Worm (Caenorhabditis elegans) whole organism, midembryonic: ENCODE results near the gene F25D1.3.

Experiments
- cog-1 ChIP-seq: sonication (generic microtip); optimal IDR thresholded peaks from 2 replicates; lab custom pipeline; 2016; ENCODE audit warnings: missing genetic modification characterization, missing compliant biosample characterization
- flt-1 ChIP-seq: fragments of 200-800 bp; sonication (Bioruptor generic); IDR thresholded peaks from 2 replicates; pipeline ENCODE4 v1.3.6; 2022; ENCODE audit warnings: missing genetic modification characterization, missing compliant biosample characterization
- med-1 ChIP-seq: sonication (generic microtip); optimal IDR thresholded peaks from 2 replicates; lab custom pipeline; 2017; ENCODE audit warnings: missing genetic modification characterization, mild to moderate bottlenecking, missing compliant biosample characterization, antibody characterized with exemption, missing genetic modification reagents; ENCODE audit not compliant: insufficient read depth
- ref-1 ChIP-seq: fragments of 200-800 bp; sonication (Bioruptor generic); conservative IDR thresholded peaks from 2 replicates; pipeline ENCODE4 v1.3.6; 2022; ENCODE audit warnings: missing genetic modification reagents, missing genetic modification characterization, missing compliant biosample characterization
- ztf-23 ChIP-seq: fragments of 200-800 bp; sonication (Bioruptor generic); IDR thresholded peaks from 2 replicates; pipeline ENCODE4 v1.3.6; 2022; ENCODE audit warnings: missing genetic modification reagents, missing genetic modification characterization, missing compliant biosample characterization

DNA sequence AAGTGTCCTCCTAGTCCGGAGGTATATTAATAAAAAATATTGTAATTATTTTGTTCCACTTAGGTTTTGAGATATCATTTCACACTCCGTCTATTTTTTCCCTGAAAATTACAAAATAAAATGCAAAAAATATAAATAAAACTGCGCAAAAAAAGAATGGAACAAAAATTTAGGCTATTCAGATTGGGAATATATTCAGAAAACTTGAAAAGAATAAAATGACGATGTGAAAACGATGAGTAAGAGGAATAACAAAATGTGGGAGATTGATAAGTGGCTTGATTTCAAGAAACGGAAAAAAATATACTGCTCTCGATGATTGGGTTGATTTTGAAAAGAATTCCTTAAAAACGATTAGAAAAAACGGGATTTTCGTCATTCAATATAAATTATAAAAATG is 14.3 kb upstream of the F25D1.3 start, which contains the start of gene dmsr-8:
- TF ChIP-seq cog-1 (no peak), ztf-23 (GFP tag; lab: Robert Waterston, UW) (no peak), ref-1 (GFP tag; lab: Robert Waterston, UW) (no peak), flt-1 (GFP tag; lab: Robert Waterston, UW) (no peak), med-1 (no peak)
